Worm (Caenorhabditis elegans) whole organism, L2 larva: Measurements from ENCODE around the gene F43D2.7.

ENCODE experiments used
- C34F6.9 ChIP-seq: fragments of 150-350 bp; optimal IDR thresholded peaks from 2 replicates; lab custom pipeline; 2014; ENCODE audit warnings: missing biosample characterization, missing genetic modification characterization
- F13H6.1 ChIP-seq: sonication (generic microtip); optimal IDR thresholded peaks from 2 replicates; lab custom pipeline; 2016; ENCODE audit warnings: missing genetic modification characterization, missing compliant biosample characterization
- Y55F3AM.14 ChIP-seq: fragments of 200-800 bp; sonication (Bioruptor generic); optimal IDR thresholded peaks from 2 replicates; lab custom pipeline; 2018; ENCODE audit warnings: mild to moderate bottlenecking, missing genetic modification characterization, missing compliant biosample characterization
- alr-1 ChIP-seq: fragments of 150-350 bp; optimal IDR thresholded peaks from 2 replicates; lab custom pipeline; 2014; ENCODE audit warnings: missing biosample characterization, missing genetic modification characterization
- aly-2 ChIP-seq: fragments of 150-350 bp; optimal IDR thresholded peaks from 2 replicates; lab custom pipeline; 2014; ENCODE audit warnings: missing biosample characterization, missing genetic modification characterization
- ama-1 ChIP-seq: fragments of 150-350 bp; optimal IDR thresholded peaks from 2 replicates; lab custom pipeline; 2018; ENCODE audit warnings: inconsistent platforms
- blmp-1 ChIP-seq: sonication (generic microtip); optimal IDR thresholded peaks from 2 replicates; lab custom pipeline; 2017; ENCODE audit warnings: missing genetic modification characterization, mild to moderate bottlenecking, missing compliant biosample characterization, antibody characterized with exemption, moderate library complexity; ENCODE audit not compliant: insufficient read depth
- ceh-16 ChIP-seq: fragments of 150-350 bp; optimal IDR thresholded peaks from 2 replicates; lab custom pipeline; 2014; ENCODE audit warnings: missing biosample characterization, missing genetic modification characterization
- crh-2 ChIP-seq: sonication (generic microtip); optimal IDR thresholded peaks from 2 replicates; lab custom pipeline; 2017; ENCODE audit warnings: missing biosample characterization, missing genetic modification characterization
- dmd-4 ChIP-seq: sonication (generic microtip); optimal IDR thresholded peaks from 2 replicates; lab custom pipeline; 2017; ENCODE audit warnings: missing biosample characterization, missing genetic modification characterization
- egl-27 ChIP-seq: sonication (generic microtip); optimal IDR thresholded peaks from 3 replicates; lab custom pipeline; 2017; ENCODE audit warnings: missing biosample characterization, missing genetic modification reagents, missing genetic modification characterization
- elt-1 ChIP-seq: fragments of 150-350 bp; optimal IDR thresholded peaks from 2 replicates; lab custom pipeline; 2014; ENCODE audit warnings: missing biosample characterization, missing genetic modification characterization
- fos-1 ChIP-seq: fragments of 150-350 bp; optimal IDR thresholded peaks from 2 replicates; lab custom pipeline; 2014; ENCODE audit warnings: missing biosample characterization, missing genetic modification characterization
- gmeb-1 ChIP-seq: fragments of 150-350 bp; optimal IDR thresholded peaks from 2 replicates; lab custom pipeline; 2014; ENCODE audit warnings: missing biosample characterization, missing genetic modification characterization
- lin-13 ChIP-seq: fragments of 150-350 bp; optimal IDR thresholded peaks from 2 replicates; lab custom pipeline; 2014; ENCODE audit warnings: missing biosample characterization, missing genetic modification reagents, missing genetic modification characterization
- lsy-2 ChIP-seq, 2 experiments: fragments of 150-350 bp in 1 of 2; sonication (generic microtip) in 1 of 2; optimal IDR thresholded peaks; 2 replicates each; lab custom pipeline; 2014 to 2017; ENCODE audit warnings: missing biosample characterization in 2 of 2, missing genetic modification characterization in 2 of 2
- mab-5 ChIP-seq: fragments of 150-350 bp; optimal IDR thresholded peaks from 2 replicates; lab custom pipeline; 2014; ENCODE audit warnings: missing biosample characterization, missing genetic modification characterization
- nhr-10 ChIP-seq: sonication (generic microtip); optimal IDR thresholded peaks from 2 replicates; lab custom pipeline; 2017; ENCODE audit warnings: missing biosample characterization, missing genetic modification characterization
- nhr-11 ChIP-seq: fragments of 150-350 bp; optimal IDR thresholded peaks from 2 replicates; lab custom pipeline; 2014; ENCODE audit warnings: missing biosample characterization, missing genetic modification characterization
- nhr-129 ChIP-seq: fragments of 150-350 bp; optimal IDR thresholded peaks from 2 replicates; lab custom pipeline; 2014; ENCODE audit warnings: missing biosample characterization, missing genetic modification characterization
- nhr-21 ChIP-seq: fragments of 150-350 bp; optimal IDR thresholded peaks from 2 replicates; lab custom pipeline; 2014; ENCODE audit warnings: missing biosample characterization, missing genetic modification characterization
- nhr-23 ChIP-seq: fragments of 150-350 bp; optimal IDR thresholded peaks from 2 replicates; lab custom pipeline; 2014; ENCODE audit warnings: missing biosample characterization, missing genetic modification reagents, missing genetic modification characterization
- nhr-237 ChIP-seq: fragments of 150-350 bp; optimal IDR thresholded peaks from 2 replicates; lab custom pipeline; 2014; ENCODE audit warnings: missing biosample characterization, missing genetic modification characterization
- nhr-25 ChIP-seq: fragments of 150-350 bp; sonication (generic microtip); optimal IDR thresholded peaks from 3 replicates; lab custom pipeline; 2014; ENCODE audit warnings: missing biosample characterization, missing genetic modification characterization
- nhr-6 ChIP-seq: fragments of 150-350 bp; optimal IDR thresholded peaks from 2 replicates; lab custom pipeline; 2014; ENCODE audit warnings: missing biosample characterization, missing genetic modification characterization
- nhr-77 ChIP-seq: fragments of 150-350 bp; optimal IDR thresholded peaks from 2 replicates; lab custom pipeline; 2014; ENCODE audit warnings: missing biosample characterization, missing genetic modification characterization
- peb-1 ChIP-seq: fragments of 150-350 bp; optimal IDR thresholded peaks from 2 replicates; lab custom pipeline; 2014; ENCODE audit warnings: missing biosample characterization, missing genetic modification characterization
- sem-4 ChIP-seq: fragments of 150-350 bp; optimal IDR thresholded peaks from 2 replicates; lab custom pipeline; 2014; ENCODE audit warnings: missing biosample characterization, missing genetic modification reagents, missing genetic modification characterization
- skn-1 ChIP-seq: sonication (generic microtip); optimal IDR thresholded peaks from 2 replicates; lab custom pipeline; 2017; ENCODE audit warnings: missing biosample characterization, missing genetic modification characterization
- sma-3 ChIP-seq: sonication (generic microtip); optimal IDR thresholded peaks from 2 replicates; lab custom pipeline; 2016; ENCODE audit warnings: missing genetic modification reagents, missing genetic modification characterization, missing compliant biosample characterization
- sma-9 ChIP-seq, 2 experiments: fragments of 150-350 bp in 1 of 2; sonication (generic microtip) in 1 of 2; optimal IDR thresholded peaks; 2 replicates each; lab custom pipeline; 2014 to 2016; ENCODE audit warnings: missing genetic modification characterization in 2 of 2, mild to moderate bottlenecking in 1 of 2, missing biosample characterization in 1 of 2, missing compliant biosample characterization in 1 of 2, missing genetic modification reagents in 1 of 2, moderate library complexity in 1 of 2
- snpc-4 ChIP-seq: fragments of 150-350 bp; optimal IDR thresholded peaks from 2 replicates; lab custom pipeline; 2014; ENCODE audit warnings: missing biosample characterization, missing genetic modification characterization
- unc-55 ChIP-seq: fragments of 150-350 bp; sonication (generic microtip); optimal IDR thresholded peaks from 3 replicates; lab custom pipeline; 2014; ENCODE audit warnings: missing biosample characterization, missing genetic modification reagents, missing genetic modification characterization
- unc-62 ChIP-seq: fragments of 150-350 bp; optimal IDR thresholded peaks from 2 replicates; lab custom pipeline; 2014; ENCODE audit warnings: missing biosample characterization, missing genetic modification reagents, missing genetic modification characterization
- ztf-1 ChIP-seq: fragments of 200-800 bp; sonication (Bioruptor generic); conservative IDR thresholded peaks from 2 replicates; pipeline ENCODE4 v1.3.6; 2022; ENCODE audit warnings: missing genetic modification characterization, missing compliant biosample characterization
- ztf-11 ChIP-seq: sonication (generic microtip); optimal IDR thresholded peaks from 2 replicates; lab custom pipeline; 2017; ENCODE audit warnings: missing biosample characterization, missing genetic modification characterization
- ztf-4 ChIP-seq: fragments of 150-350 bp; optimal IDR thresholded peaks from 2 replicates; lab custom pipeline; 2014; ENCODE audit warnings: missing biosample characterization, missing genetic modification characterization

Gene F43D2.7

ce11 chrV:14645817-14646789, 6.1 kb upstream of the F43D2.7 start, which contains the start of the genes rfc-1 and pmp-3:
TSS of gene rfc-1 (minus strand) at chrV:14645979.
TSS of gene pmp-3 (plus strand) at chrV:14646739.
- peak; percentile 21 for TF ChIP-seq fos-1 (tag; lab: Kevin White, UChicago)
- TF ChIP-seq blmp-1 = peak; percentile 52
- no peak for TF ChIP-seq sma-3 (GFP tag; lab: Kevin White, UChicago)
- peak; percentile 84 for TF ChIP-seq gmeb-1 (tag; lab: Kevin White, UChicago)
- no peak for TF ChIP-seq nhr-6
- no peak for TF ChIP-seq snpc-4 (tag; lab: Kevin White, UChicago)
- TF ChIP-seq ztf-11 (tag; lab: Kevin White, UChicago) = no peak
- TF ChIP-seq unc-55 = peak; percentile 51
- peak; percentile 2 for TF ChIP-seq skn-1 (tag; lab: Kevin White, UChicago)
- TF ChIP-seq nhr-25 (tag; lab: Kevin White, UChicago) = peak; percentile 13
- peak; percentile 39 for TF ChIP-seq C34F6.9 (tag; lab: Kevin White, UChicago)
- TF ChIP-seq nhr-237 (tag; lab: Kevin White, UChicago) = no peak
- peak; percentile 16 for TF ChIP-seq nhr-129 (tag; lab: Kevin White, UChicago)
- TF ChIP-seq mab-5 (tag; lab: Kevin White, UChicago) = no peak
- TF ChIP-seq crh-2 (tag; lab: Kevin White, UChicago) = no peak
- TF ChIP-seq lin-13 (GFP tag; lab: Kevin White, UChicago) = no peak
- no peak for TF ChIP-seq ceh-16 (tag; lab: Kevin White, UChicago)
- peak; percentile 10 for TF ChIP-seq F13H6.1

ce11 chrV:14642016-14642415, 2.0 kb upstream of the F43D2.7 start:
- TF ChIP-seq dmd-4 (no peak), ceh-16 (tag; lab: Kevin White, UChicago) (no peak), lsy-2 (tag; optimal IDR thresholded peaks at IDR 0.05; lab: Kevin White, UChicago) (no peak), ztf-4 (tag; lab: Kevin White, UChicago) (no peak), nhr-237 (tag; lab: Kevin White, UChicago) (no peak), fos-1 (tag; lab: Kevin White, UChicago) (no peak), nhr-10 (tag; lab: Kevin White, UChicago) (no peak), nhr-11 (no peak)
- TF ChIP-seq, all 48 proteins: peak for 0

- TF ChIP-seq skn-1 (tag; lab: Kevin White, UChicago) (peak; percentile 22), fos-1 (tag; lab: Kevin White, UChicago) (peak; percentile 97), dmd-4 (no peak), gmeb-1 (tag; lab: Kevin White, UChicago) (peak; percentile 33), snpc-4 (tag; lab: Kevin White, UChicago) (no peak), sma-9 (GFP tag; optimal IDR thresholded peaks at IDR 0.05; lab: Kevin White, UChicago) (peak; percentile 47), sma-9 (tag; optimal IDR thresholded peaks at IDR 0.05; lab: Kevin White, UChicago) (no peak), crh-2 (tag; lab: Kevin White, UChicago) (peak; percentile 62)
Observed at ce11 chrV:14640769-14641168, 798 bp upstream of the F43D2.7 start, which contains the start of gene C54G10.1. TSS of gene C54G10.1 (plus strand) at chrV:14641101.

ce11 chrV:14638075-14638474, 1.9 kb downstream of the F43D2.7 start:
- no peak for TF ChIP-seq aly-2 (tag; lab: Kevin White, UChicago)
- no peak for TF ChIP-seq gmeb-1 (tag; lab: Kevin White, UChicago)
- no peak for TF ChIP-seq ama-1 (lab: Kevin White, UChicago)
- TF ChIP-seq peb-1 (tag; lab: Kevin White, UChicago) = no peak
- no peak for TF ChIP-seq egl-27 (tag; lab: Kevin White, UChicago)
- no peak for TF ChIP-seq ztf-11 (tag; lab: Kevin White, UChicago)
- TF ChIP-seq unc-55 = no peak
- no peak for TF ChIP-seq F13H6.1
- TF ChIP-seq snpc-4 (tag; lab: Kevin White, UChicago) = no peak
- TF ChIP-seq elt-1 (tag; lab: Kevin White, UChicago) = no peak
- TF ChIP-seq Y55F3AM.14 = no peak
- no peak for TF ChIP-seq nhr-23
- TF ChIP-seq sem-4 (tag; lab: Kevin White, UChicago) = no peak
- no peak for TF ChIP-seq ztf-1 (GFP tag; lab: Robert Waterston, UW)
- no peak for TF ChIP-seq nhr-77 (tag; lab: Kevin White, UChicago)
- no peak for TF ChIP-seq nhr-21
- TF ChIP-seq unc-62 (GFP tag; lab: Kevin White, UChicago) = no peak
- TF ChIP-seq nhr-25 (tag; lab: Kevin White, UChicago) = no peak
- TF ChIP-seq alr-1 = no peak
- no peak for TF ChIP-seq ceh-16 (tag; lab: Kevin White, UChicago)
- TF ChIP-seq, all 48 proteins: peak for 0
